5 worm cellular contexts compared by ENCODE assay signal in genomic region chrV:4442749-4443381, ce11.
TF ChIP-seq lines count a peak whose summit lies in the region.

Gene rft-1 (minus strand): TSS chrV:4443223.

TF ChIP-seq in whole organism, L1 larva, 84 proteins besides CTCF, POLR2A, EP300 and RAD21:
- TF ChIP-seq lin-35 (GFP tag; optimal IDR thresholded peaks at IDR 0.05; lab: Kevin White, UChicago), result peak in 1 of 2 experiments; percentile 21
- TF ChIP-seq nhr-47 (tag; optimal IDR thresholded peaks at IDR 0.05; lab: Kevin White, UChicago), result no peak
- TF ChIP-seq efl-1 (optimal IDR thresholded peaks at IDR 0.05; lab: Kevin White, UChicago), result no peak
- TF ChIP-seq efl-1 (GFP tag; optimal IDR thresholded peaks at IDR 0.05 in 1 of 2; lab: Kevin White, UChicago), result peak in 1 of 2 experiments; percentile 88
- no peak for TF ChIP-seq ama-1 (optimal IDR thresholded peaks at IDR 0.05; lab: Kevin White, UChicago)
- TF ChIP-seq nhr-20 (tag; optimal IDR thresholded peaks at IDR 0.05; lab: Kevin White, UChicago), result peak; percentile 23
- no peak for TF ChIP-seq isw-1 (GFP tag; IDR thresholded peaks at IDR 0.05; lab: Robert Waterston, UW)
- TF ChIP-seq egl-13 (tag; optimal IDR thresholded peaks at IDR 0.05; lab: Kevin White, UChicago), result no peak
- no peak for TF ChIP-seq zag-1 (tag; optimal IDR thresholded peaks at IDR 0.05; lab: Kevin White, UChicago)
- TF ChIP-seq tlp-1 (tag; optimal IDR thresholded peaks at IDR 0.05; lab: Kevin White, UChicago), result no peak
- no peak for TF ChIP-seq hlh-17 (GFP tag; optimal IDR thresholded peaks at IDR 0.05; lab: Kevin White, UChicago; ENCODE audit: borderline replicate concordance)
TF ChIP-seq in whole organism, L1 larva: peak in this region for 3.

TF ChIP-seq in whole organism, L2 larva, 48 proteins besides CTCF, POLR2A, EP300 and RAD21:
- TF ChIP-seq mdl-1 (tag; optimal IDR thresholded peaks at IDR 0.05; lab: Kevin White, UChicago), result no peak
- TF ChIP-seq fos-1 (tag; optimal IDR thresholded peaks at IDR 0.05; lab: Kevin White, UChicago), result peak; percentile 58

TF ChIP-seq in whole organism, L3 larva, 47 proteins besides CTCF, POLR2A, EP300 and RAD21:
- peak; percentile 50 for TF ChIP-seq elt-2 (tag; optimal IDR thresholded peaks at IDR 0.05; lab: Kevin White, UChicago)
- TF ChIP-seq ceh-82 (tag; optimal IDR thresholded peaks at IDR 0.05; lab: Kevin White, UChicago), result no peak
- peak; percentile 12 for TF ChIP-seq pqm-1 (tag; optimal IDR thresholded peaks at IDR 0.05; lab: Kevin White, UChicago)
- no peak for TF ChIP-seq nhr-237 (tag; optimal IDR thresholded peaks at IDR 0.05; lab: Kevin White, UChicago)

TF ChIP-seq in whole organism, L4 larva, 104 proteins besides CTCF, POLR2A, EP300 and RAD21:
- TF ChIP-seq nhr-77 (tag; optimal IDR thresholded peaks at IDR 0.05; lab: Kevin White, UChicago) (peak; percentile 20), snpc-4 (tag; optimal IDR thresholded peaks at IDR 0.05; lab: Kevin White, UChicago) (no peak), aly-2 (tag; optimal IDR thresholded peaks at IDR 0.05; lab: Kevin White, UChicago) (no peak), pqm-1 (tag; optimal IDR thresholded peaks at IDR 0.05; lab: Kevin White, UChicago) (peak; percentile 68), dmd-6 (GFP tag; IDR thresholded peaks at IDR 0.05; lab: Robert Waterston, UW) (peak; percentile 20; the same call in 1 of the 2 replicates), daf-16 (GFP tag; optimal IDR thresholded peaks at IDR 0.05; lab: Kevin White, UChicago) (no peak), daf-16 (tag; optimal IDR thresholded peaks at IDR 0.05; lab: Kevin White, UChicago) (no peak), spr-1 (tag; optimal IDR thresholded peaks at IDR 0.05; lab: Kevin White, UChicago) (no peak), aha-1 (tag; lab: Kevin White, UChicago) (peak; percentile 25), ama-1 (optimal IDR thresholded peaks at IDR 0.05; lab: Kevin White, UChicago) (no peak), hif-1 (tag; optimal IDR thresholded peaks at IDR 0.05; lab: Kevin White, UChicago) (no peak), unc-62 (GFP tag; optimal IDR thresholded peaks at IDR 0.05 in 1 of 2; lab: Kevin White, UChicago) (peak in 1 of 2 experiments; percentile 92), unc-62 (tag; optimal IDR thresholded peaks at IDR 0.05; lab: Kevin White, UChicago) (no peak), ceh-82 (tag; optimal IDR thresholded peaks at IDR 0.05; lab: Kevin White, UChicago) (no peak), nhr-28 (tag; optimal IDR thresholded peaks at IDR 0.05; lab: Kevin White, UChicago) (peak; percentile 58)

TF ChIP-seq in whole organism, young adult, 124 proteins besides CTCF, POLR2A, EP300 and RAD21:
- TF ChIP-seq attf-6 (GFP tag; IDR thresholded peaks at IDR 0.05; lab: Robert Waterston, UW) (no peak), nhr-80 (tag; optimal IDR thresholded peaks at IDR 0.05; lab: Kevin White, UChicago) (peak; percentile 47), dpl-1 (GFP tag; optimal IDR thresholded peaks at IDR 0.05; lab: Kevin White, UChicago) (no peak), him-1 (tag; optimal IDR thresholded peaks at IDR 0.05; lab: Kevin White, UChicago) (peak; percentile 40)
